Worm (Caenorhabditis elegans): ENCODE results near the gene F38E1.10.

Gene F38E1.10

DNA sequence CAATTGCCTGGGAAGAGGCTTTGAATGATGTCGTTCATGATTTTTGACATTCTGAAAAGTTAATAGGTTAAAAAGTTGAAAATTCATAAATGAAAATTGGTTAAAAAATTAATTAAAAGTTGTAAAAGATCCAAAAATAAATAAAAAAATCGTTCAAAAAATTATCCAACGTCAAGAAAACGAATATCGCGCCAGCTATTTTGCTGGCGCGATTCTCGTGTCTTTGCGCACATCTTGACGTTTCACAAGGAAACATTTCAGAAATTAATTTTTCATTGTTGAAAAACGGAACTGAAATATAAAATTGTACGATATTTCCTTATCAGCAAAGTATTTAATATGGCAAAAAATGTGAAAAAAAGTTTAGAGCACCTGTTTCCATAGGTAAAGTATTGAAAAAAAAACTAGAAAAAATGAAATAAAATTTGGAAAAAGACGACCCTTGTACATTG lies 16.2 kb downstream of the F38E1.10 start, which contains the start of gene mpdu-1 (continued):
- TF ChIP-seq lin-39 (tag; optimal IDR thresholded peaks at IDR 0.05) (peak; percentile 61), fkh-8 (tag; optimal IDR thresholded peaks at IDR 0.05) (peak; percentile 21), aly-2 (tag; optimal IDR thresholded peaks at IDR 0.05) (no peak), grh-1 (GFP tag; IDR thresholded peaks at IDR 0.05) (peak; percentile 34; the same call in 1 of the 2 replicates), nhr-76 (tag; optimal IDR thresholded peaks at IDR 0.05) (no peak), ceh-8 (GFP tag; optimal IDR thresholded peaks at IDR 0.05) (peak; percentile 8), egl-13 (tag; optimal IDR thresholded peaks at IDR 0.05) (peak; percentile 39), snpc-4 (tag; optimal IDR thresholded peaks at IDR 0.05) (peak; percentile 89), mef-2 (tag; optimal IDR thresholded peaks at IDR 0.05) (no peak), elt-3 (tag; optimal IDR thresholded peaks at IDR 0.05) (peak in 2 of 6 experiments; percentile 32 to 69), lsy-2 (tag; optimal IDR thresholded peaks at IDR 0.05) (peak; percentile 82 to 83), unc-30 (tag; optimal IDR thresholded peaks at IDR 0.05) (no peak)

DNA sequence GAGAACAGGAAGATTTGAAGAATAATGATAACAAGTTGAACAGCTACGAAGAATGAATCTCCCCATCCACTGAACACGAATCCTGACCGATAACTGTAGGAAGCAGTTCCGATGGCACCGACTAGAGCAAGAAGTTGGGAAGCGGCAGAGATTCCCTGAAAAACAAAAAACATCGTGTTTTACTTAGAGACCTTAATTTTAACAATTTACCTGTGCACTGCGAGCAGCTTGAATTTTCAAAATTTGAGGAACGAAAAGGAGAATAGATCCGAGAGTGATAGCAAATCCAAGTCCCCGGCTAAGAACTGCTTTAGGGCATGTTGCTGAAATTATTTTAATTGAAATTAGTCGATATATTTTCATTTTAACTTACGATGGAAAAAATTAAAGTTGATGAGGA lies 16.6 kb downstream of the F38E1.10 start:
- TF ChIP-seq nhr-76 (tag; optimal IDR thresholded peaks at IDR 0.05), result no peak
- no peak for TF ChIP-seq efl-1 (optimal IDR thresholded peaks at IDR 0.05)
- peak in 1 of 2 experiments; percentile 63 for TF ChIP-seq efl-1 (GFP tag; optimal IDR thresholded peaks at IDR 0.05 in 1 of 2)
- no peak for TF ChIP-seq lsy-2 (tag; optimal IDR thresholded peaks at IDR 0.05)

DNA sequence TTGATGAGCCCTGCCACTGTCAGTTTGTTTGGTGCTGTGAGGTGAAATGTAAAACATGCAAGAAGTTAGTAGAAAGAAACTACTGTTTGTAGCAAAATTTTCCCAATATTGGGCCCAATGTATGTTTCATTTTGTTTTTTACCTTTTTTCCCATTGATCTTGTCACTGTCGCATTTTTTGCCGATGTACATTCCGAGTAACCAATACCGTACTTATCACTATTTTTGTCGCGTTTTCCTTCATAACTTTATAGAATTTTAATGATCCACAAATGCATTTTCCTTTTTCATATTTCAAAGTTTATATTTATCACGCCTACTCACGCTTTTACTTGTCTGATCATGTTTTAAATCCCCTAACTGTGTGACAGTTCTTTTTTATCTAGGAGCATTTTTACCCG lies 17.6 kb downstream of the F38E1.10 start:
- TF ChIP-seq unc-98 (GFP tag; IDR thresholded peaks at IDR 0.05) (no peak), ets-5 (GFP tag; IDR thresholded peaks at IDR 0.05) (no peak), ceh-88 (GFP tag; IDR thresholded peaks at IDR 0.05) (no peak), hpl-2 (GFP tag; optimal IDR thresholded peaks at IDR 0.05) (no peak), ceh-63 (GFP tag; optimal IDR thresholded peaks at IDR 0.05) (no peak), nhr-20 (tag; optimal IDR thresholded peaks at IDR 0.05) (no peak), C16A3.4 (tag; optimal IDR thresholded peaks at IDR 0.05) (no peak), aha-1 (tag; optimal IDR thresholded peaks at IDR 0.05) (no peak)

DNA sequence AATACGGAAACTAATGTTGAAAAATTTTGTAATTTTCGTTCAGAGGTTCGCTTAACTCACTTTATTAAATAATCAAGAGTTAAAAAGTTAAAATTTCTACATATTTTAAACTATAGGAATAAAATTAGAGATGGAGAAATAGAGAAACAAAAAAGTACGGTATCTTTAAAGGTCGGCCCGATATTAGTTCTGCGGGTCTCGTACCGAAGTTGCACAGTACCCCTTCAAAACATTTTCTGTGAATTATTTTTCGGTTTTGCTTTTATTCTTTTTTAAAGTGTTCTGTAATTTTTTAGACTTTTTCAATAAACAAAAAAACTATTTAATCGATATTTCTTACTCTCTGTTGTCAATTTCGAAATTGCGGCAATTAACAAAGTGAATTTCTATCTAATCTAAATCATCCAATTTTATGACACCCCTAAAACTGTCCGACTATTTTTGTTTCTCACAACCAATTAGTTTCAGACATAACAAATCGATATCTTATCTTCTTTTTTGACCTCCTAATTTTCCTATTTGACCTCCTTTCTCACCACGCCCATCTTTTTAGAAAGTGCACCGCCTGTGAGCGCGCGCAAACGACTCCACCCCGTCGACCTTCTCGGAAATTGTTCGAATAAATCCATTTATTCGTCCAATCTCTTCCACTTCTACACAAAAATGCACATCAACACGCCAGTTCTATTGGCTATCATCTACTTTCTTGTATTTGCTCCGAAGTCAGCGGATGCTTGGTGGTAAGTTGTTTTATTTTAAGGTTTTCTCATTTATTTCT lies 19.7 kb downstream of the F38E1.10 start, which contains the start of gene mom-2:
Gene mom-2, plus strand, starts transcription at position 554 of the 778 bp plus-strand sequence.
- TF ChIP-seq ceh-82 (tag; optimal IDR thresholded peaks at IDR 0.05) (no peak), swsn-7 (tag; optimal IDR thresholded peaks at IDR 0.05) (no peak), snpc-4 (tag; optimal IDR thresholded peaks at IDR 0.05) (no peak), nhr-90 (tag; optimal IDR thresholded peaks at IDR 0.05; ENCODE audit: poor library complexity) (no peak), nhr-12 (tag; optimal IDR thresholded peaks at IDR 0.05) (no peak), ceh-90 (tag; optimal IDR thresholded peaks at IDR 0.05) (no peak), pax-3 (tag; optimal IDR thresholded peaks at IDR 0.05) (no peak), nhr-84 (tag; optimal IDR thresholded peaks at IDR 0.05) (no peak), ztf-11 (tag; optimal IDR thresholded peaks at IDR 0.05) (no peak), hpl-2 (GFP tag; optimal IDR thresholded peaks at IDR 0.05) (no peak)

DNA sequence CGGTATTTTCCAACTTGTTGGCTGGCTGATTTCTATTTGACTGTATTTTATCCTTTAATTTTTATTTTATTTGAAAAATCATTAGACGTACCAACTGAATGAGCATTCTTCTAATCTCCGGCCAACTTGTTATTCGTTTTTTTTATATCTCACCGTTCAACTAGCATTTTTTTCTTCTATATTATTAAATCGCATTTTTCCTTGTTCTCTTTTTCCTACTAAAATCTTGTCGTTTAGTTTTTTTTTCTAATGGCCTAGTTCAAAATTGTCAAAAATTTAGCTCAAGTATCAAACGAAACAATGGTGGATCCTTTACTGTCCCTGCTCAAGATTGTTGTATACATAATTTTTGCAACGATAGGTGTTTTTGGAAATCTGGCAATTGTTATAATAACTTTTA lies 23.9 kb downstream of the F38E1.10 start, which contains the start of gene srsx-22:
Gene srsx-22, plus strand, starts transcription at position 301 of the 400 bp plus-strand sequence.
- TF ChIP-seq egl-27 (tag; optimal IDR thresholded peaks at IDR 0.05) (no peak), nhr-12 (tag; optimal IDR thresholded peaks at IDR 0.05) (no peak), pqm-1 (tag; optimal IDR thresholded peaks at IDR 0.05) (no peak), tbx-2 (tag; optimal IDR thresholded peaks at IDR 0.05) (no peak), snpc-4 (tag; optimal IDR thresholded peaks at IDR 0.05) (no peak), Y116A8C.19 (tag; optimal IDR thresholded peaks at IDR 0.05; ENCODE audit: borderline replicate concordance) (no peak), ama-1 (optimal IDR thresholded peaks at IDR 0.05) (no peak), ceh-8 (GFP tag; optimal IDR thresholded peaks at IDR 0.05) (no peak), nhr-20 (tag; optimal IDR thresholded peaks at IDR 0.05) (no peak), pag-3 (tag; optimal IDR thresholded peaks at IDR 0.05; ENCODE audit: borderline replicate concordance, insufficient read depth) (no peak), ceh-63 (GFP tag; optimal IDR thresholded peaks at IDR 0.05) (no peak), nhr-77 (tag; optimal IDR thresholded peaks at IDR 0.05) (no peak), fos-1 (tag; optimal IDR thresholded peaks at IDR 0.05) (no peak)

Data from whole organism, L1 larva.